Worm (Caenorhabditis elegans): ENCODE measurements around the gene T11F9.22.

DNA sequence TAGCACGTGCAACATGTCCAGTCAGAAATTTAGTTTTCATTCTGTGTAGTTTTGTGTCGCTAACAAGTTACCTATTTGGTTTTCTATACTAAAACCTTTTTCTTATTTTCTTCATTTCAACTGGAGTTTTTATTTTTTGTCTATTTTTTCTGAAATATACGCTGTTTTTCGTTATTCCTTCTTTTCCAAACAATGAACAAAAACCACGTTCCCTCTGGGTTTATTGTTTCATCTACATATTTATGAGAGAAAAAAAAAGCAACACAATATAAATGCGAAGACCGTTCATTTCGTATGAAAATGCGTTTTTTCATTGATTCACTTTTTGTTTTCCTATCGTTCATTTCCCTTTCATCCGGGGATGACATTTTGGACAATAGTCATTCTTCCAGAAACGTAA, at the start of gene T11F9.22:
- TF ChIP-seq elt-1 (tag; optimal IDR thresholded peaks at IDR 0.05; ENCODE audit: borderline replicate concordance, insufficient read depth) (no peak), pha-4 (tag; optimal IDR thresholded peaks at IDR 0.05) (no peak), mep-1 (tag; optimal IDR thresholded peaks at IDR 0.05) (no peak), sem-2 (GFP tag; optimal IDR thresholded peaks at IDR 0.05) (no peak), bed-3 (GFP tag; optimal IDR thresholded peaks at IDR 0.05) (no peak), nhr-76 (tag; optimal IDR thresholded peaks at IDR 0.05) (no peak), ces-1 (GFP tag; optimal IDR thresholded peaks at IDR 0.05) (no peak)

All from whole organism, mixed stage, embryonic.